Worm (Caenorhabditis elegans) whole organism, L4 larva: Measurements from ENCODE around the gene dnj-26.
A peak's percentile ranks its signal among the peaks of the same experiment; 100 is the strongest.

ENCODE experiments used
- F10B5.3 ChIP-seq: sonication (generic microtip); optimal IDR thresholded peaks from 2 replicates; lab custom pipeline; 2016; ENCODE audit warnings: mild to moderate bottlenecking, missing genetic modification characterization, missing compliant biosample characterization
- F26F4.8 ChIP-seq: fragments of 200-800 bp; sonication (Bioruptor generic); conservative IDR thresholded peaks from 2 replicates; pipeline ENCODE4 v1.3.6; 2022; ENCODE audit warnings: missing genetic modification characterization, missing compliant biosample characterization
- F37D6.2 ChIP-seq: sonication (generic microtip); optimal IDR thresholded peaks from 2 replicates; lab custom pipeline; 2016; ENCODE audit warnings: mild to moderate bottlenecking, missing genetic modification characterization, missing compliant biosample characterization
- F44E2.7 ChIP-seq: fragments of 200-800 bp; sonication (Bioruptor generic); IDR thresholded peaks from 2 replicates; pipeline ENCODE4 v2.1.2; 2022; ENCODE audit warnings: missing genetic modification characterization, missing compliant biosample characterization
- R02D3.7 ChIP-seq: fragments of 150-350 bp; sonication (generic microtip); optimal IDR thresholded peaks from 3 replicates; lab custom pipeline; 2014; ENCODE audit warnings: missing biosample characterization, missing genetic modification characterization
- T20F7.1 ChIP-seq: fragments of 200-800 bp; sonication (Bioruptor generic); optimal IDR thresholded peaks from 2 replicates; lab custom pipeline; 2018; ENCODE audit warnings: mild to moderate bottlenecking, missing genetic modification characterization, missing compliant biosample characterization
- T26A8.4 ChIP-seq: fragments of 200-800 bp; sonication (Bioruptor generic); IDR thresholded peaks from 2 replicates; pipeline ENCODE4 v1.3.6; 2022; ENCODE audit warnings: missing genetic modification characterization, missing compliant biosample characterization
- ZK337.2 ChIP-seq: fragments of 200-800 bp; sonication (Bioruptor generic); IDR thresholded peaks from 2 replicates; pipeline ENCODE4 v1.3.6; 2022; ENCODE audit warnings: missing genetic modification reagents, missing genetic modification characterization, missing compliant biosample characterization
- ZK546.5 ChIP-seq, 2 experiments: sonication (generic microtip); optimal IDR thresholded peaks; 2 replicates each; lab custom pipeline; 2017; ENCODE audit warnings: missing biosample characterization in 2 of 2, missing genetic modification characterization in 2 of 2
- aha-1 ChIP-seq: fragments of 150-350 bp; peaks from one replicate; lab custom pipeline; 2014; ENCODE audit warnings: missing biosample characterization, missing genetic modification characterization
- aly-2 ChIP-seq: sonication (generic microtip); optimal IDR thresholded peaks from 2 replicates; lab custom pipeline; 2018; ENCODE audit warnings: missing biosample characterization, missing genetic modification characterization
- arid-1 ChIP-seq: fragments of 200-800 bp; sonication (Bioruptor generic); conservative IDR thresholded peaks from 2 replicates; pipeline ENCODE4 v1.3.6; 2022; ENCODE audit warnings: missing genetic modification reagents, missing genetic modification characterization, missing compliant biosample characterization
- attf-4 ChIP-seq: sonication (generic microtip); optimal IDR thresholded peaks from 3 replicates; lab custom pipeline; 2017; ENCODE audit warnings: missing biosample characterization, missing genetic modification characterization
- ces-1 ChIP-seq: fragments of 150-350 bp; sonication (generic microtip); optimal IDR thresholded peaks from 4 replicates; lab custom pipeline; 2014; ENCODE audit warnings: missing biosample characterization, missing genetic modification reagents, missing genetic modification characterization
- daf-12 ChIP-seq: fragments of 150-350 bp; optimal IDR thresholded peaks from 2 replicates; lab custom pipeline; 2014; ENCODE audit warnings: missing biosample characterization, missing genetic modification reagents, missing genetic modification characterization
- daf-16 ChIP-seq, 3 experiments: sonication (generic microtip); optimal IDR thresholded peaks; 2 replicates each; lab custom pipeline; 2016 to 2017; ENCODE audit warnings: missing genetic modification characterization in 3 of 3, missing genetic modification reagents in 3 of 3, mild to moderate bottlenecking in 2 of 3, missing compliant biosample characterization in 2 of 3, missing biosample characterization in 1 of 3, moderate library complexity in 1 of 3
- daf-19 ChIP-seq: fragments of 200-800 bp; sonication (Bioruptor generic); conservative IDR thresholded peaks from 2 replicates; pipeline ENCODE4 v1.3.6; 2022; ENCODE audit warnings: missing genetic modification characterization, missing compliant biosample characterization
- dmd-6 ChIP-seq: fragments of 200-800 bp; sonication (Bioruptor generic); IDR thresholded peaks from 2 replicates; pipeline ENCODE4 v1.3.6; 2022; ENCODE audit warnings: missing genetic modification reagents, missing genetic modification characterization, missing compliant biosample characterization
- dve-1 ChIP-seq: sonication (generic microtip); optimal IDR thresholded peaks from 2 replicates; lab custom pipeline; 2017; ENCODE audit warnings: antibody characterized with exemption, mild to moderate bottlenecking, missing genetic modification characterization, missing compliant biosample characterization; ENCODE audit not compliant: insufficient read depth
- egl-43 ChIP-seq: fragments of 200-800 bp; sonication (Bioruptor generic); IDR thresholded peaks from 2 replicates; pipeline ENCODE4 v1.3.6; 2022; ENCODE audit warnings: missing genetic modification reagents, missing genetic modification characterization, missing compliant biosample characterization
- fos-1 ChIP-seq: fragments of 150-350 bp; optimal IDR thresholded peaks from 2 replicates; lab custom pipeline; 2014; ENCODE audit warnings: missing biosample characterization, missing genetic modification characterization
- hif-1 ChIP-seq, 2 experiments: sonication (generic microtip); optimal IDR thresholded peaks; 2 replicates each; lab custom pipeline; 2016 to 2017; ENCODE audit warnings: missing compliant biosample characterization in 2 of 2, missing genetic modification characterization in 2 of 2, missing genetic modification reagents in 2 of 2, missing genotype in 2 of 2, mild to moderate bottlenecking in 1 of 2
- hlh-30 ChIP-seq: sonication (generic microtip); optimal IDR thresholded peaks from 2 replicates; lab custom pipeline; 2017; ENCODE audit warnings: antibody characterized with exemption, mild to moderate bottlenecking, missing genetic modification characterization, missing compliant biosample characterization; ENCODE audit not compliant: insufficient read depth
- hmg-1.1 ChIP-seq: fragments of 200-800 bp; sonication (Bioruptor generic); IDR thresholded peaks from 2 replicates; pipeline ENCODE4 v1.3.6; 2022; ENCODE audit warnings: missing genetic modification reagents, missing genetic modification characterization, missing compliant biosample characterization
- jun-1 ChIP-seq: fragments of 150-350 bp; optimal IDR thresholded peaks from 2 replicates; lab custom pipeline; 2014; ENCODE audit warnings: missing biosample characterization, missing genetic modification reagents, missing genetic modification characterization
- lim-7 ChIP-seq: fragments of 200-800 bp; sonication (Bioruptor generic); IDR thresholded peaks from 2 replicates; pipeline ENCODE4 v1.3.6; 2022; ENCODE audit warnings: missing genetic modification characterization, missing compliant biosample characterization
- lin-1 ChIP-seq: fragments of 200-800 bp; sonication (Bioruptor generic); IDR thresholded peaks from 2 replicates; pipeline ENCODE4 v1.3.6; 2022; ENCODE audit warnings: missing genetic modification reagents, missing genetic modification characterization, missing compliant biosample characterization
- lin-38 ChIP-seq: fragments of 200-800 bp; sonication (Bioruptor generic); IDR thresholded peaks from 2 replicates; pipeline ENCODE4 v1.3.6; 2022; ENCODE audit warnings: missing genetic modification reagents, missing genetic modification characterization, missing compliant biosample characterization
- lin-39 ChIP-seq: fragments of 150-350 bp; optimal IDR thresholded peaks from 2 replicates; lab custom pipeline; 2014; ENCODE audit warnings: missing biosample characterization, missing genetic modification reagents, missing genetic modification characterization
- lsy-2 ChIP-seq, 2 experiments: fragments of 150-350 bp in 1 of 2; sonication (generic microtip) in 1 of 2; optimal IDR thresholded peaks; 2 replicates each; lab custom pipeline; 2014 to 2017; ENCODE audit warnings: missing biosample characterization in 2 of 2, missing genetic modification characterization in 2 of 2
- madf-5 ChIP-seq, 2 experiments: fragments of 200-800 bp; sonication (Bioruptor generic); IDR thresholded peaks; 2 replicates each; pipeline ENCODE4 v1.3.6; 2022; ENCODE audit warnings: missing compliant biosample characterization in 2 of 2, missing genetic modification characterization in 2 of 2
- madf-9 ChIP-seq: fragments of 200-800 bp; sonication (Bioruptor generic); conservative IDR thresholded peaks from 2 replicates; pipeline ENCODE4 v1.3.6; 2022; ENCODE audit warnings: missing genetic modification reagents, missing genetic modification characterization, missing compliant biosample characterization
- mdl-1 ChIP-seq, 2 experiments: fragments of 150-350 bp in 1 of 2; sonication (generic microtip) in 1 of 2; optimal IDR thresholded peaks; 2 replicates each; lab custom pipeline; 2014 to 2017; ENCODE audit warnings: missing biosample characterization in 2 of 2, missing genetic modification characterization in 2 of 2
- mdt-29 ChIP-seq: fragments of 200-800 bp; sonication (Bioruptor generic); IDR thresholded peaks from 2 replicates; pipeline ENCODE4 v1.3.6; 2022; ENCODE audit warnings: missing genetic modification reagents, missing genetic modification characterization, missing compliant biosample characterization
- mes-2 ChIP-seq: sonication (generic microtip); optimal IDR thresholded peaks from 2 replicates; lab custom pipeline; 2016; ENCODE audit warnings: missing genotype, mild to moderate bottlenecking, missing genetic modification characterization, missing compliant biosample characterization; ENCODE audit not compliant: poor library complexity, severe bottlenecking
- nhr-10 ChIP-seq: fragments of 150-350 bp; optimal IDR thresholded peaks from 2 replicates; lab custom pipeline; 2014; ENCODE audit warnings: missing biosample characterization, missing genetic modification characterization
- nhr-77 ChIP-seq: fragments of 150-350 bp; optimal IDR thresholded peaks from 2 replicates; lab custom pipeline; 2014; ENCODE audit warnings: missing biosample characterization, missing genetic modification characterization
- php-3 ChIP-seq: fragments of 200-800 bp; sonication (Bioruptor generic); IDR thresholded peaks from 2 replicates; pipeline ENCODE4 v1.3.6; 2022; ENCODE audit warnings: missing genetic modification reagents, missing genetic modification characterization, missing compliant biosample characterization
- sdz-12 ChIP-seq: fragments of 200-800 bp; sonication (Bioruptor generic); optimal IDR thresholded peaks from 2 replicates; lab custom pipeline; 2018; ENCODE audit warnings: mild to moderate bottlenecking, missing genetic modification characterization, missing compliant biosample characterization
- set-16 ChIP-seq: fragments of 200-800 bp; sonication (Bioruptor generic); IDR thresholded peaks from 2 replicates; pipeline ENCODE4 v1.3.6; 2022; ENCODE audit warnings: missing genetic modification reagents, missing genetic modification characterization, missing compliant biosample characterization
- skn-1 ChIP-seq: fragments of 150-350 bp; optimal IDR thresholded peaks from 2 replicates; lab custom pipeline; 2014; ENCODE audit warnings: missing biosample characterization, missing genetic modification characterization
- spr-1 ChIP-seq: sonication (generic microtip); optimal IDR thresholded peaks from 2 replicates; lab custom pipeline; 2016; ENCODE audit warnings: mild to moderate bottlenecking, missing genetic modification characterization, missing compliant biosample characterization
- spr-3 ChIP-seq: fragments of 200-800 bp; sonication (Bioruptor generic); optimal IDR thresholded peaks from 2 replicates; lab custom pipeline; 2018; ENCODE audit warnings: mild to moderate bottlenecking, missing genetic modification characterization, missing compliant biosample characterization
- unc-130 ChIP-seq: sonication (generic microtip); optimal IDR thresholded peaks from 2 replicates; lab custom pipeline; 2016; ENCODE audit warnings: missing genetic modification reagents, missing genetic modification characterization, missing compliant biosample characterization
- zfp-2 ChIP-seq: sonication (generic microtip); optimal IDR thresholded peaks from 2 replicates; lab custom pipeline; 2016; ENCODE audit warnings: mild to moderate bottlenecking, missing genetic modification characterization, missing compliant biosample characterization
- zip-11 ChIP-seq: fragments of 200-800 bp; sonication (Bioruptor generic); IDR thresholded peaks from 2 replicates; pipeline ENCODE4 v1.3.6; 2022; ENCODE audit warnings: missing genetic modification characterization, missing compliant biosample characterization
- zip-2 ChIP-seq: fragments of 150-350 bp; optimal IDR thresholded peaks from 2 replicates; lab custom pipeline; 2014; ENCODE audit warnings: missing biosample characterization, missing genetic modification characterization
- ztf-11 ChIP-seq: fragments of 150-350 bp; optimal IDR thresholded peaks from 2 replicates; lab custom pipeline; 2014; ENCODE audit warnings: missing biosample characterization, missing genetic modification characterization

The dnj-26 gene

DNA sequence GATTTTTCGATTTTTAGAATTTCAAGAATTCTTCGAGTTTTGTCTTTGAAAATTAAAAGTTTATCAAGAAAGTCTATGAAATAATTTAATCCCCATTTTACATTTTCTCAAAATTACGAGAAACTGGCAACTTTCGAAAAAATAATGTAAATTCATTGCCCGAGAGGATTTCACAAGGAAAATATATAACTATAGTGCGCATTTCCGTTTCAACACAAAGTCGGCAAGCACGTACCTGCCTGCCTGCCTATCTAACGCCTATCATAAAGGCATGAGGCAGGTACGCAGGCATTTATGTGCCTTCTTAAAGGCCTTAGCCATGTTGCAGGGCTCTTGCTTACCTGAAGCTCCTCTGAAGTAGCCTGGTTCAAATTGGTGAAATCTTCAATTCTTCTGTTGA, 39.7 kb downstream of the dnj-26 start:
- TF ChIP-seq T26A8.4 (GFP tag; lab: Robert Waterston, UW) (peak; percentile 48; the same call in 1 of the 2 replicates), aha-1 (tag; lab: Kevin White, UChicago) (peak; percentile 84), spr-1 (tag; lab: Kevin White, UChicago) (no peak)

DNA sequence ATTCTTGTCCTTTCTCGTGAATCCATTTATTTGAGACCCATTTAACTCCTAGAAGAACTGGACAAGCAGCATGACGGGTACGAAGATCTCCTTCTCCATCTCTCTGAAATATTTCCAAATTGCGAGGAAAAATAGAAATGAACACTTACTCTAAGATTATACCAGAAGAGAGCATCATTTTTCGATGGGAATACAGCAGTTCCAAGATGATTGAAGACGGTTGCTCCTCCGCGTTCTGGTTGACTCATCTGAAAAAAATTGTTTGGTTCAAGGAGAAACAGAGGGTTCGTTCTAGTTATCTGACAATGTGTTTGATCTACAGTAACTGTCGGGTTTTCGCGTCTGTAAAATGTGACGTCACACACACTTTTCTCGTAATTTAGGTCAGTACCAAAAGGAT, 41.2 kb downstream of the dnj-26 start:
- no peak for TF ChIP-seq skn-1 (tag; lab: Kevin White, UChicago)
- TF ChIP-seq sdz-12 (GFP tag; lab: Kevin White, UChicago): no peak
- TF ChIP-seq fos-1: no peak
- TF ChIP-seq nhr-10 (tag; lab: Kevin White, UChicago): no peak
- no peak for TF ChIP-seq daf-12 (tag; lab: Kevin White, UChicago)
- no peak for TF ChIP-seq spr-3 (GFP tag; lab: Kevin White, UChicago)
- no peak for TF ChIP-seq madf-5 (GFP tag; IDR thresholded peaks at IDR 0.05; lab: Robert Waterston, UW)
- TF ChIP-seq lim-7 (GFP tag; lab: Robert Waterston, UW): no peak
- no peak for TF ChIP-seq F44E2.7 (GFP tag; lab: Robert Waterston, UW)
- TF ChIP-seq mdt-29 (GFP tag; lab: Robert Waterston, UW): no peak
- no peak for TF ChIP-seq ztf-11 (tag; lab: Kevin White, UChicago)
- peak; percentile 65 for TF ChIP-seq T26A8.4 (GFP tag; lab: Robert Waterston, UW)
- TF ChIP-seq nhr-77 (tag; lab: Kevin White, UChicago): no peak
- TF ChIP-seq attf-4: no peak
- no peak for TF ChIP-seq jun-1
- TF ChIP-seq ZK337.2 (GFP tag; lab: Robert Waterston, UW): no peak
- no peak for TF ChIP-seq R02D3.7
- TF ChIP-seq ces-1 (GFP tag; lab: Kevin White, UChicago): no peak
- TF ChIP-seq mes-2 (tag; lab: Kevin White, UChicago): no peak
- TF ChIP-seq zip-2: no peak
- TF ChIP-seq arid-1 (GFP tag; lab: Robert Waterston, UW): 0 out of 2 replicates have a peak, but pooled peaks have one; percentile 7
- TF ChIP-seq daf-19: no peak
- TF ChIP-seq F37D6.2 (tag; lab: Kevin White, UChicago): no peak
- TF ChIP-seq mdl-1 (tag; optimal IDR thresholded peaks at IDR 0.05; lab: Kevin White, UChicago): no peak
- no peak for TF ChIP-seq ZK546.5 (tag; optimal IDR thresholded peaks at IDR 0.05; lab: Kevin White, UChicago)
- no peak for TF ChIP-seq hmg-1.1 (GFP tag; lab: Robert Waterston, UW)
- TF ChIP-seq php-3: peak; percentile 42; the same call in 1 of the 2 replicates
- TF ChIP-seq set-16: no peak
- TF ChIP-seq aly-2: no peak
- no peak for TF ChIP-seq dmd-6 (GFP tag; lab: Robert Waterston, UW)
- no peak for TF ChIP-seq lsy-2 (tag; optimal IDR thresholded peaks at IDR 0.05; lab: Kevin White, UChicago)
- TF ChIP-seq dve-1 (tag; lab: Kevin White, UChicago): no peak
- TF ChIP-seq egl-43 (GFP tag; lab: Robert Waterston, UW): 0 out of 2 replicates have a peak, but pooled peaks have one; percentile 4
- TF ChIP-seq zip-11: no peak
- TF ChIP-seq lin-1 (GFP tag; lab: Robert Waterston, UW): no peak
- TF ChIP-seq lin-39 (tag; lab: Kevin White, UChicago): no peak

DNA sequence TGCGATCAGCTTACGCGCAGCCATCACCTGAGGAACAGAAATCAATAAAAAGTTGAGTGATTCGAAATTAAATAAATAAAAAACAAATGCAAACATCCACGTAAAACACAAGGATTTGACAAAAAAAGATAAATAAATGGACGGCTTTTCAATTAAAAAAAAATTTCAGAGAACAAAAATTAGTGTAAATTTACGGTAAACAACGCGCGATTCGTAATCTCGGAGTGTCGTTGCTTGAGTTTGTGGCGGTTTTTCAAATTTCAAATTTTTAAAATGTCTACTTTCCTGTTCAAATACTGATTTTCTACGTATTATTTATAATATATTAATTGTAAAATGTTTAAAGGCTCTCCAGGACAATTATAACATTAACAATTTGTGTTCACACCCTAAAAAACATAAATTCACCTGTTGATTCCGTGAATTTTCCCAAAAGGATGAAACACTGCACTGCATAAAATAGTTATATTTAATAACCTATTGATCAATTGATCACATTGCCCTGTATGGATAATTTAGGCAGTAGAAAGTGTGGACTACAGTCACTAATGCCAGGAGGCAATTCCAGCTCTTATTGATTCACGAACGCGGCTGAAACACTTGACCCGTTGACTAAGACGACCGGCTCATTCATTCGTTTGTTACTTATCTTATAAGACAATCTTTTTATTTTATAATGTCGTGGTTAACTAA, 43.3 kb downstream of the dnj-26 start, which contains the start of the genes marb-1 and F35G2.3:
Gene marb-1, minus strand, starts transcription at position 27 of the 693 bp plus-strand sequence.
Gene F35G2.3, plus strand, starts transcription at position 643 of the 693 bp plus-strand sequence.
- peak; percentile 64 for TF ChIP-seq mes-2 (tag; lab: Kevin White, UChicago)
- TF ChIP-seq R02D3.7: peak; percentile 66
- peak; percentile 46 for TF ChIP-seq dve-1 (tag; lab: Kevin White, UChicago)
- TF ChIP-seq hif-1 (tag; optimal IDR thresholded peaks at IDR 0.05; lab: Kevin White, UChicago): no peak
- no peak for TF ChIP-seq unc-130 (GFP tag; lab: Kevin White, UChicago)
- peak; percentile 13 for TF ChIP-seq F10B5.3
- peak; percentile 40 for TF ChIP-seq hlh-30 (tag; lab: Kevin White, UChicago)
- TF ChIP-seq daf-16 (GFP tag; optimal IDR thresholded peaks at IDR 0.05; lab: Kevin White, UChicago): no peak
- peak; percentile 41 for TF ChIP-seq daf-16 (tag; optimal IDR thresholded peaks at IDR 0.05; lab: Kevin White, UChicago)
- TF ChIP-seq lin-38: 0 out of 2 replicates have a peak, but pooled peaks have one; percentile 6
- peak; percentile 97 for TF ChIP-seq T20F7.1 (GFP tag; lab: Kevin White, UChicago)
- TF ChIP-seq madf-9: no peak
- TF ChIP-seq F26F4.8 (GFP tag; lab: Robert Waterston, UW): no peak
- TF ChIP-seq zfp-2 (tag; lab: Kevin White, UChicago): no peak
- no peak for TF ChIP-seq fos-1
